Worm (Caenorhabditis elegans) whole organism, L3 larva: Measurements from ENCODE around the gene W02D7.8.

Source experiments
- ZK546.5 ChIP-seq: sonication (generic microtip); optimal IDR thresholded peaks from 2 replicates; lab custom pipeline; 2017; ENCODE audit warnings: missing biosample characterization, missing genetic modification characterization
- aly-2 ChIP-seq: fragments of 150-350 bp; optimal IDR thresholded peaks from 2 replicates; lab custom pipeline; 2014; ENCODE audit warnings: missing biosample characterization, missing genetic modification characterization
- ama-1 ChIP-seq: fragments of 150-350 bp; optimal IDR thresholded peaks from 2 replicates; lab custom pipeline; 2018
- ceh-28 ChIP-seq: fragments of 150-350 bp; optimal IDR thresholded peaks from 2 replicates; lab custom pipeline; 2014; ENCODE audit warnings: missing biosample characterization, missing genetic modification reagents, missing genetic modification characterization
- ceh-82 ChIP-seq: fragments of 150-350 bp; optimal IDR thresholded peaks from 2 replicates; lab custom pipeline; 2014; ENCODE audit warnings: missing biosample characterization, missing genetic modification characterization
- daf-12 ChIP-seq: fragments of 150-350 bp; optimal IDR thresholded peaks from 2 replicates; lab custom pipeline; 2014; ENCODE audit warnings: missing biosample characterization, missing genetic modification reagents, missing genetic modification characterization
- egl-5 ChIP-seq: fragments of 150-350 bp; optimal IDR thresholded peaks from 2 replicates; lab custom pipeline; 2017; ENCODE audit warnings: missing biosample characterization, missing genetic modification reagents, missing genetic modification characterization, inconsistent platforms
- elt-1 ChIP-seq: fragments of 150-350 bp; optimal IDR thresholded peaks from 2 replicates; lab custom pipeline; 2014; ENCODE audit warnings: missing biosample characterization, missing genetic modification characterization
- elt-2 ChIP-seq: sonication (generic microtip); optimal IDR thresholded peaks from 2 replicates; lab custom pipeline; 2016; ENCODE audit warnings: missing genetic modification reagents, mild to moderate bottlenecking, missing genetic modification characterization, missing compliant biosample characterization
- elt-3 ChIP-seq, 3 experiments: fragments of 150-350 bp in 1 of 3; sonication (generic microtip) in 2 of 3; optimal IDR thresholded peaks; 2 replicates in 2 of 3; 4 replicates in 1 of 3; lab custom pipeline; 2014 to 2017; ENCODE audit warnings: missing biosample characterization in 3 of 3, missing genetic modification characterization in 3 of 3
- fos-1 ChIP-seq: fragments of 150-350 bp; optimal IDR thresholded peaks from 2 replicates; lab custom pipeline; 2014; ENCODE audit warnings: missing biosample characterization, missing genetic modification characterization
- jun-1 ChIP-seq: fragments of 150-350 bp; optimal IDR thresholded peaks from 2 replicates; lab custom pipeline; 2014; ENCODE audit warnings: missing biosample characterization, missing genetic modification reagents, missing genetic modification characterization
- mdl-1 ChIP-seq: fragments of 150-350 bp; optimal IDR thresholded peaks from 2 replicates; lab custom pipeline; 2014; ENCODE audit warnings: missing biosample characterization, missing genetic modification characterization
- nfya-1 ChIP-seq: sonication (generic microtip); optimal IDR thresholded peaks from 2 replicates; lab custom pipeline; 2017; ENCODE audit warnings: missing genetic modification characterization, mild to moderate bottlenecking, missing compliant biosample characterization, antibody characterized with exemption, moderate library complexity; ENCODE audit not compliant: insufficient read depth
- nhr-12 ChIP-seq: fragments of 150-350 bp; optimal IDR thresholded peaks from 2 replicates; lab custom pipeline; 2014; ENCODE audit warnings: missing biosample characterization, missing genetic modification characterization
- nhr-23 ChIP-seq: fragments of 150-350 bp; optimal IDR thresholded peaks from 2 replicates; lab custom pipeline; 2014; ENCODE audit warnings: missing biosample characterization, missing genetic modification reagents, missing genetic modification characterization
- nhr-28 ChIP-seq: fragments of 150-350 bp; optimal IDR thresholded peaks from 2 replicates; lab custom pipeline; 2014; ENCODE audit warnings: missing biosample characterization, missing genetic modification characterization
- nhr-43 ChIP-seq: sonication (generic microtip); optimal IDR thresholded peaks from 2 replicates; lab custom pipeline; 2016; ENCODE audit warnings: mild to moderate bottlenecking, missing genetic modification characterization, missing compliant biosample characterization; ENCODE audit not compliant: poor library complexity, severe bottlenecking
- nhr-67 ChIP-seq: fragments of 150-350 bp; optimal IDR thresholded peaks from 2 replicates; lab custom pipeline; 2014; ENCODE audit warnings: missing biosample characterization, missing genetic modification characterization
- nhr-76 ChIP-seq: fragments of 150-350 bp; sonication (generic microtip); optimal IDR thresholded peaks from 5 replicates; lab custom pipeline; 2014; ENCODE audit warnings: missing biosample characterization, missing genetic modification characterization
- nhr-77 ChIP-seq: fragments of 150-350 bp; optimal IDR thresholded peaks from 2 replicates; lab custom pipeline; 2014; ENCODE audit warnings: missing biosample characterization, missing genetic modification characterization
- pha-4 ChIP-seq: fragments of 150-350 bp; optimal IDR thresholded peaks from 2 replicates; lab custom pipeline; 2014; ENCODE audit warnings: missing biosample characterization, missing genetic modification reagents, missing genetic modification characterization
- pqm-1 ChIP-seq: fragments of 150-350 bp; optimal IDR thresholded peaks from 2 replicates; lab custom pipeline; 2017; ENCODE audit warnings: missing biosample characterization, missing genetic modification characterization, inconsistent platforms
- skn-1 ChIP-seq: fragments of 150-350 bp; optimal IDR thresholded peaks from 2 replicates; lab custom pipeline; 2014; ENCODE audit warnings: missing biosample characterization, missing genetic modification characterization
- snpc-4 ChIP-seq: fragments of 150-350 bp; optimal IDR thresholded peaks from 2 replicates; lab custom pipeline; 2014; ENCODE audit warnings: missing biosample characterization, missing genetic modification characterization
- tbx-2 ChIP-seq: sonication (generic microtip); optimal IDR thresholded peaks from 2 replicates; lab custom pipeline; 2016; ENCODE audit warnings: mild to moderate bottlenecking, missing genetic modification characterization, missing compliant biosample characterization
- unc-39 ChIP-seq: sonication (generic microtip); optimal IDR thresholded peaks from 4 replicates; lab custom pipeline; 2017; ENCODE audit warnings: missing biosample characterization, missing genetic modification characterization
- unc-62 ChIP-seq: fragments of 150-350 bp; sonication (generic microtip); optimal IDR thresholded peaks from 4 replicates; lab custom pipeline; 2014; ENCODE audit warnings: missing biosample characterization, missing genetic modification reagents, missing genetic modification characterization
- zag-1 ChIP-seq: fragments of 150-350 bp; optimal IDR thresholded peaks from 2 replicates; lab custom pipeline; 2014; ENCODE audit warnings: missing biosample characterization, missing genetic modification characterization
- ztf-11 ChIP-seq: fragments of 150-350 bp; optimal IDR thresholded peaks from 2 replicates; lab custom pipeline; 2014; ENCODE audit warnings: missing biosample characterization, missing genetic modification characterization
- ztf-4 ChIP-seq: fragments of 150-350 bp; optimal IDR thresholded peaks from 2 replicates; lab custom pipeline; 2014; ENCODE audit warnings: missing biosample characterization, missing genetic modification characterization

Gene W02D7.8

ce11 chrV:8269878-8270277 lies 36.4 kb downstream of the W02D7.8 start:
- peak; percentile 57 for TF ChIP-seq pha-4 (tag; lab: Kevin White, UChicago)
- TF ChIP-seq ztf-11 (tag; lab: Kevin White, UChicago): no peak
- TF ChIP-seq elt-1 (tag; lab: Kevin White, UChicago): no peak
- peak; percentile 85 for TF ChIP-seq elt-2
- peak; percentile 75 for TF ChIP-seq pqm-1 (tag; lab: Kevin White, UChicago)
- peak; percentile 24 for TF ChIP-seq jun-1
- TF ChIP-seq, all 47 proteins: peak for 4

ce11 chrV:8268902-8269301 lies 37.4 kb downstream of the W02D7.8 start, which contains the start of the genes asp-6 and asp-12:
Gene asp-6, minus strand, starts transcription at chrV:8268937.
Gene asp-12, plus strand, starts transcription at chrV:8269210.
- TF ChIP-seq jun-1 (peak; percentile 26), nhr-67 (tag; lab: Kevin White, UChicago) (no peak), skn-1 (tag; lab: Kevin White, UChicago) (no peak), fos-1 (tag; lab: Kevin White, UChicago) (peak; percentile 3), ztf-4 (tag; lab: Kevin White, UChicago) (no peak), pha-4 (tag; lab: Kevin White, UChicago) (peak; percentile 38), elt-2 (peak; percentile 92), pqm-1 (tag; lab: Kevin White, UChicago) (peak; percentile 80)
- TF ChIP-seq, all 47 proteins: peak for 5

DNA sequence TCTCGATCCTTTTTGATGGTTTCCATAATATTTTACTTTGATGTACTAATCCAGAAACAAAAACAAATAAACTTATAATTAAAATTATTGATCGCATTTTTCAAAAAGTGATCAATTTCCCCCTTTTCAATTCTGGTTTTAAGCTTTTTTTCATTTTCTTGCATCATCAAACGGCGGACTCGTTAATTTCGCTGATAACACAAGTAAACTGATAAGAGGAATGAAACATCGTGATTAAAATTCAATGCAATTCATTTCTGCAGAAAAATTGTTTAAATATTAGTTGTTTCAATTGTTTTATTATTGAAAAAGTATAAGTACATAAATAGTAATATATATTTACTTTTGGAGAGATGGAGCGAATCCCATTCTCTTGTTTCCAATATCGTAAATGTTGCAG lies 39.0 kb downstream of the W02D7.8 start:
- TF ChIP-seq elt-3 (tag; optimal IDR thresholded peaks at IDR 0.05; lab: Kevin White, UChicago): no peak
- peak; percentile 5 for TF ChIP-seq skn-1 (tag; lab: Kevin White, UChicago)
- no peak for TF ChIP-seq snpc-4 (tag; lab: Kevin White, UChicago)
- TF ChIP-seq ceh-28 (tag; lab: Kevin White, UChicago): no peak
- no peak for TF ChIP-seq unc-39 (tag; lab: Kevin White, UChicago)
- TF ChIP-seq unc-62 (GFP tag; lab: Kevin White, UChicago): no peak
- TF ChIP-seq nhr-77 (tag; lab: Kevin White, UChicago): peak; percentile 55
- TF ChIP-seq ZK546.5: no peak
- TF ChIP-seq pqm-1 (tag; lab: Kevin White, UChicago): peak; percentile 91
- no peak for TF ChIP-seq nfya-1 (tag; lab: Kevin White, UChicago)
- no peak for TF ChIP-seq nhr-28 (tag; lab: Kevin White, UChicago)
- no peak for TF ChIP-seq nhr-43 (tag; lab: Kevin White, UChicago)
- TF ChIP-seq nhr-23: no peak
- TF ChIP-seq ztf-4 (tag; lab: Kevin White, UChicago): no peak
- TF ChIP-seq elt-2: peak; percentile 96
- no peak for TF ChIP-seq tbx-2 (tag; lab: Kevin White, UChicago)
- TF ChIP-seq daf-12 (tag; lab: Kevin White, UChicago): no peak
- TF ChIP-seq nhr-67 (tag; lab: Kevin White, UChicago): no peak
- TF ChIP-seq fos-1 (tag; lab: Kevin White, UChicago): no peak
- TF ChIP-seq mdl-1 (tag; lab: Kevin White, UChicago): no peak
- TF ChIP-seq nhr-12 (tag; lab: Kevin White, UChicago): no peak
- no peak for TF ChIP-seq zag-1 (tag; lab: Kevin White, UChicago)
- no peak for TF ChIP-seq egl-5 (tag; lab: Kevin White, UChicago)
- TF ChIP-seq jun-1: peak; percentile 43
- no peak for TF ChIP-seq nhr-76 (tag; lab: Kevin White, UChicago)

ce11 chrV:8266232-8266631 lies 40.0 kb downstream of the W02D7.8 start, which contains the start of gene F21F8.5:
Gene F21F8.5, minus strand, starts transcription at chrV:8266332.
- TF ChIP-seq nhr-67 (tag; lab: Kevin White, UChicago) (no peak), nhr-28 (tag; lab: Kevin White, UChicago) (no peak), aly-2 (tag; lab: Kevin White, UChicago) (no peak), nfya-1 (tag; lab: Kevin White, UChicago) (no peak), ztf-11 (tag; lab: Kevin White, UChicago) (no peak), elt-3 (tag; optimal IDR thresholded peaks at IDR 0.05; lab: Kevin White, UChicago) (no peak), ceh-28 (tag; lab: Kevin White, UChicago) (no peak), snpc-4 (tag; lab: Kevin White, UChicago) (no peak)

DNA sequence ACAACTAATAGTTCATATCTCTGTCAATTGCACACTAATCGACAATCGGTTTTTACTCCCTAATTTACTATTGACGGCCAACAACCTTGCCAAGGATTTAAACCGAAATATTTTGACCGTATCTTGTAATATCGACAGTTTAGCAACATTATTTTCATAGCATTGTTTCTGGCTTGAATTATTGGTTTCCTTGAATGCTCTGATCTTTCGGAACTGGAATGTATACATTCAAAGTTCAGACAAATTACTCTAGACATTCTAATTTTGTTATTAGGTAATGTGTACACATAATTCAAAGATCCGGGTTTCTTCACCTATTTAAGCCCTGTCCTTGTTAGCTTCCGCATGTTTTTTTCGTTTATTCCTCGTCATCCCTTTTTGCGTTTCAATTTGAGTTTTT lies 42.3 kb downstream of the W02D7.8 start, which contains the start of gene C16D9.9:
TSS of gene C16D9.9 (plus strand) at position 301 of the 400 bp plus-strand sequence.
- no peak for TF ChIP-seq nhr-76 (tag; lab: Kevin White, UChicago)
- no peak for TF ChIP-seq ceh-82 (tag; lab: Kevin White, UChicago)
- no peak for TF ChIP-seq ama-1 (lab: Kevin White, UChicago)
- TF ChIP-seq pqm-1 (tag; lab: Kevin White, UChicago): no peak
- no peak for TF ChIP-seq jun-1
- no peak for TF ChIP-seq aly-2 (tag; lab: Kevin White, UChicago)
- no peak for TF ChIP-seq ztf-11 (tag; lab: Kevin White, UChicago)
- no peak for TF ChIP-seq unc-62 (GFP tag; lab: Kevin White, UChicago)
